Fruit fly (Drosophila melanogaster) S2 (cell line): ENCODE measurements around the gene CG45122.

ENCODE experiments used
- CG8478 ChIP-seq: fragments of >200 bp; optimal IDR thresholded peaks from 2 replicates; lab custom pipeline; 2018
- CTCF ChIP-seq, 2 experiments: fragments of >200 bp; optimal IDR thresholded peaks; 2 replicates each; lab custom pipeline; 2018

DNA sequence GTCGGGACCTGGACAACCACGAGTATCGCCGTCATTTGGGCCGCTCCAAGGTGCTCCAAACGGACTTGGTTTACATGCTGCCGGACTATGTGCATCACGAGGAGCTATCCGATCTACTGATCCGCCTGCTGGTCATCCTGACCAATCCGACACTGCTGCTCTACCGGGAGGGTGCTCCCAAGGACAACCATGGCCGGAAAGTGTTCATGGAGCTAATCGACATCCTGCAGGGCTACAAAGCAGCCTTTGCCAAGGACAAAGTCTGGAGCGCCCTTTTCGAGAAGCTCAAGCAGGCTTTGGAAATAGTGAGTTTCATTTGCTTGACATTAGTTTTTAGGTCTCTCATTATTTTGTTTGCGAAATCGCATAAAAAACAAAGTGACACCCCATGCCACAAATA is 45.0 kb downstream of the CG45122 start, which contains the start of gene CG34308:
- TF ChIP-seq CTCF (optimal IDR thresholded peaks at IDR 0.05; lab: Kevin White, UChicago): no peak
- no peak for TF ChIP-seq CG8478 (lab: Kevin White, UChicago)
